Worm (Caenorhabditis elegans): ENCODE measurements around the gene nsph-3.1.

nsph-3.1 gene

DNA sequence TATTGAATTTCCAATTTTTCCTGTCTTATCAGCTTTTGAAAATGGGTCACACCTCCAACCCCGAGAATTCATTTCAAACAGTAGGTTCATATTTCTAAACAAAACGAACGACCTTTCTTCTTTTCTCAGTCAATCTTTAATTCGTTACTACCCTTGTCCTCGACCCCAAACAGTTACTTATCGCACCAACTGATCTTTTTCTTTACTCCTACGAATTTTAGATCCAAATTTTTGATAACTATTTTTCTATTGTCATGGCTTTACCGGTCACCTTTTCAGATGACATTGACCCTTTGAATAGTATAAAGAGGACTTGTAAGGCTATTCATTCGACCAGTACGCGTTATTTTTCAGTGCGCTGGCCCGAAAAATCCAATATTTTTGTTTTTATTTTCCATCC lies 33.5 kb upstream of the nsph-3.1 start:
- TF ChIP-seq ets-4 (tag; optimal IDR thresholded peaks at IDR 0.05) (no peak), ceh-19 (GFP tag; optimal IDR thresholded peaks at IDR 0.05) (no peak), ceh-9 (tag; optimal IDR thresholded peaks at IDR 0.05) (no peak), hlh-30 (tag; optimal IDR thresholded peaks at IDR 0.05; ENCODE audit: insufficient read depth) (no peak), pqm-1 (tag; optimal IDR thresholded peaks at IDR 0.05) (no peak), unc-3 (GFP tag; conservative IDR thresholded peaks at IDR 0.05) (no peak), unc-3 (tag; optimal IDR thresholded peaks at IDR 0.05) (no peak), ceh-34 (tag; optimal IDR thresholded peaks at IDR 0.05) (no peak), pha-2 (tag; optimal IDR thresholded peaks at IDR 0.05) (no peak), che-1 (tag; optimal IDR thresholded peaks at IDR 0.05) (no peak), hlh-6 (tag; optimal IDR thresholded peaks at IDR 0.05) (no peak), Y22D7AL.16 (tag; optimal IDR thresholded peaks at IDR 0.05) (no peak), sox-2 (GFP tag; IDR thresholded peaks at IDR 0.05) (no peak), tbx-7 (tag; optimal IDR thresholded peaks at IDR 0.05) (no peak), zip-5 (tag; optimal IDR thresholded peaks at IDR 0.05) (no peak)

DNA sequence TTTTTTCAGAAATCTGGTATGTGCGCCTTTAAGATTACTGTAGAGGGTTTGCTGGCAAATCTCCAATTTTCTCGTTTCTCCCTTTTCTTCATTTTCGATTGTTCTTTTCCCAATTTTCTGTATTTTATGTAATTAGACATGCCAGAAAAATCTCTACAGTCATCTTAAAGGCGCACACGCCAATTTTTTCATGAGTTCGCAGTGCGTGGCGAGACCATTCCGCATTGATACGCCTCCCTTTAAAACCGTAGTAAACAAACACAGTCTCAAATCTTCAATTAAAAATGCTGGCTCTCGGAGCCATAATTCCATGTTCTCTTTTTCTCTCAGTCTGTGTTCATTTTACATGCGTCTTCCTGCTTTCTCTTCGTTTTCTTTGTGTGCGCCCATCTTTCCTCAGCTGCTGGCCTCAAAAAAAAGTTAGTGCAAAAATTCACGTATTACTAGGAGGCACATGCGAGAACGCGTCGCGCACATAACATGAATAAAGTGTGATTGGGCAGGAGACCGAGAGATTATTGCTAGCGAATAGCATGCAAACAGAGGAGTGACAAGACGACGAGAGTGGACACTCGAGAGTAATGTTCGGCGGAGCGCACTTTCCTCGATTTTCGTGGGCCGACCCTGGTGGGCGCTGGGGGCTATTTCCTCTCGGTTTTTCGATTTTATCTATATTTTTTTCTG lies 30.6 kb upstream of the nsph-3.1 start:
- peak; percentile 69 for TF ChIP-seq nfya-1 (tag; optimal IDR thresholded peaks at IDR 0.05)
- peak; percentile 10 for TF ChIP-seq ceh-19 (GFP tag; optimal IDR thresholded peaks at IDR 0.05)
- TF ChIP-seq tbx-2 (tag; optimal IDR thresholded peaks at IDR 0.05) = peak; percentile 49
- TF ChIP-seq ceh-31 (tag; optimal IDR thresholded peaks at IDR 0.05) = peak; percentile 80
- TF ChIP-seq ceh-45 (GFP tag; IDR thresholded peaks at IDR 0.05) = no peak
- TF ChIP-seq pax-1 (tag; optimal IDR thresholded peaks at IDR 0.05) = peak; percentile 29
- peak; percentile 51 for TF ChIP-seq unc-42 (tag; optimal IDR thresholded peaks at IDR 0.05)
- peak; percentile 66 for TF ChIP-seq ceh-34 (tag; optimal IDR thresholded peaks at IDR 0.05)
- TF ChIP-seq ceh-48 (tag; optimal IDR thresholded peaks at IDR 0.05) = no peak
- peak; percentile 56 for TF ChIP-seq ref-2 (tag; optimal IDR thresholded peaks at IDR 0.05)
- peak; percentile 80 for TF ChIP-seq hlh-30 (tag; optimal IDR thresholded peaks at IDR 0.05; ENCODE audit: insufficient read depth)
- peak; percentile 72 for TF ChIP-seq unc-55 (GFP tag; optimal IDR thresholded peaks at IDR 0.05)
- no peak for TF ChIP-seq hlh-8 (tag; optimal IDR thresholded peaks at IDR 0.05)
- TF ChIP-seq K02D7.2 (tag; optimal IDR thresholded peaks at IDR 0.05) = no peak
- TF ChIP-seq rnt-1 (tag; optimal IDR thresholded peaks at IDR 0.05) = peak; percentile 2
- TF ChIP-seq ceh-18 (tag; optimal IDR thresholded peaks at IDR 0.05) = peak; percentile 77
- TF ChIP-seq F13H6.1 (tag; optimal IDR thresholded peaks at IDR 0.05) = peak; percentile 6

DNA sequence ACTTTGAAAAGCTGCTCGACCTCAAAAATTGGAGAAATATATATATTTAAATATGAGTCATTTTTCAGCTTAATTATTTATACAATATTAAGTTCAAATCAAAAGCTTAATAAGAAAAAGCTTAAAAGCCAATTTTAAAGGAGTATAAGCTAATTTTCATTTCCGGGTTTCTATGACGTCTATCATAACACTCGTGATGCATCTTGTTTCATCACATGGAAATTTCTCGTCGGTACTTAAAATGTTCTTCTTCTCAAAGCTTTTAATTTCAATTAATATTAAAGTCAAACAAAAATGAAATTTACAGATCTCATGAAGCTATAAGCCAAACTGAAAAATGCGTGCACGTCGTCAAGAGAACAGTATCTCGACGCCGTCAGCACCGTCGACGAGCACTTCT lies 29.8 kb upstream of the nsph-3.1 start, which contains the start of gene rbr-2:
Gene rbr-2 (plus strand): TSS at position 301 of the 400 bp plus-strand sequence.
- no peak for TF ChIP-seq fkh-6 (tag; optimal IDR thresholded peaks at IDR 0.05)
- no peak for TF ChIP-seq pax-1 (tag; optimal IDR thresholded peaks at IDR 0.05)
- TF ChIP-seq unc-55 (GFP tag; optimal IDR thresholded peaks at IDR 0.05) = no peak
- TF ChIP-seq sox-2 (GFP tag; IDR thresholded peaks at IDR 0.05) = no peak

DNA sequence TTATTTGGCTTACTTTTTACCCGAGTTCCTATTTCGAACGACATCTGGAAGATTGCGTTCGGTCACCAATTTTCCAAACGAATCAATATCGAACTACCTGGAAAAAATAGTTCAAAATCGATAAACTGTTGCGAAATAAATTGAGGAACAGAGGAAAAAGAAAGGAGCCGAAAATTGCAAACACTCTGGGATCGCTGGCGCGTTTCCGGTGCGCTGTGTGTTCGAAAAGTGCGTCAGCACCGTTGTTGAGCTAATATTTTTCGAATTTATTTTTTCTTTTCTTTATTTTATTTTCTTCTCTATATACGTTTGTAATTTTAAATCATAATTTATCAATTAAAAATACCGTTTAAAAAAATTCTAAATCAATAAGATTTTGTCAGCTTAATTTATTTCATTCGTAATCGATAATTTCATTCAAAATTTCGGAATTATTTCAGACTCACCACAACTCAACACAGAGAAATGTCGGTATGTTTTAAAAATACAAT lies 16.5 kb upstream of the nsph-3.1 start, which contains the start of the genes dnc-1 and lsm-7:
Gene dnc-1 (minus strand): TSS at position 142 of the 491 bp plus-strand sequence.
Gene lsm-7 (plus strand): TSS at position 441 of the 491 bp plus-strand sequence.
- TF ChIP-seq tbx-2 (tag; optimal IDR thresholded peaks at IDR 0.05) = peak; percentile 35
- peak; percentile 11 for TF ChIP-seq T23F11.4 (GFP tag; optimal IDR thresholded peaks at IDR 0.05)
- TF ChIP-seq nfya-1 (tag; optimal IDR thresholded peaks at IDR 0.05) = peak; percentile 32
- peak; percentile 37 for TF ChIP-seq elt-2 (tag; optimal IDR thresholded peaks at IDR 0.05)
- TF ChIP-seq hlh-15 (tag; optimal IDR thresholded peaks at IDR 0.05) = no peak
- TF ChIP-seq C08G9.2 (tag; optimal IDR thresholded peaks at IDR 0.05) = no peak
- peak; percentile 8 for TF ChIP-seq unc-42 (tag; optimal IDR thresholded peaks at IDR 0.05)
- peak; percentile 36 for TF ChIP-seq ceh-48 (tag; optimal IDR thresholded peaks at IDR 0.05)
- TF ChIP-seq mec-3 (tag; optimal IDR thresholded peaks at IDR 0.05; ENCODE audit: borderline replicate concordance) = no peak
- TF ChIP-seq K09A11.1 (tag; optimal IDR thresholded peaks at IDR 0.05; ENCODE audit: insufficient read depth) = peak; percentile 16
- no peak for TF ChIP-seq eyg-1 (tag; optimal IDR thresholded peaks at IDR 0.05)
- TF ChIP-seq pha-2 (tag; optimal IDR thresholded peaks at IDR 0.05) = no peak
- TF ChIP-seq ceh-31 (tag; optimal IDR thresholded peaks at IDR 0.05) = peak; percentile 20

Measured in whole organism, late embryonic.